Worm (Caenorhabditis elegans) whole organism, L4 larva: ENCODE data around the gene ZK1240.6.

Experiments used
- Y105C5A.15 ChIP-seq: fragments of 200-800 bp; sonication (Bioruptor generic); IDR thresholded peaks from 2 replicates; pipeline ENCODE4 v1.3.6; 2022; ENCODE audit warnings: missing genetic modification characterization, missing compliant biosample characterization
- ceh-82 ChIP-seq: sonication (generic microtip); optimal IDR thresholded peaks from 2 replicates; lab custom pipeline; 2017; ENCODE audit warnings: missing biosample characterization, missing genetic modification characterization
- daf-8 ChIP-seq: fragments of 200-800 bp; sonication (Bioruptor generic); IDR thresholded peaks from 2 replicates; pipeline ENCODE4 v1.3.6; 2022; ENCODE audit warnings: missing genetic modification characterization, missing compliant biosample characterization
- egl-43 ChIP-seq: fragments of 200-800 bp; sonication (Bioruptor generic); IDR thresholded peaks from 2 replicates; pipeline ENCODE4 v1.3.6; 2022; ENCODE audit warnings: missing genetic modification reagents, missing genetic modification characterization, missing compliant biosample characterization
- mes-2 ChIP-seq: sonication (generic microtip); optimal IDR thresholded peaks from 2 replicates; lab custom pipeline; 2016; ENCODE audit warnings: missing genotype, mild to moderate bottlenecking, missing genetic modification characterization, missing compliant biosample characterization; ENCODE audit not compliant: poor library complexity, severe bottlenecking
- snpc-4 ChIP-seq: fragments of 150-350 bp; optimal IDR thresholded peaks from 2 replicates; lab custom pipeline; 2014; ENCODE audit warnings: missing biosample characterization, missing genetic modification characterization
- ztf-11 ChIP-seq: fragments of 150-350 bp; optimal IDR thresholded peaks from 2 replicates; lab custom pipeline; 2014; ENCODE audit warnings: missing biosample characterization, missing genetic modification characterization

DNA sequence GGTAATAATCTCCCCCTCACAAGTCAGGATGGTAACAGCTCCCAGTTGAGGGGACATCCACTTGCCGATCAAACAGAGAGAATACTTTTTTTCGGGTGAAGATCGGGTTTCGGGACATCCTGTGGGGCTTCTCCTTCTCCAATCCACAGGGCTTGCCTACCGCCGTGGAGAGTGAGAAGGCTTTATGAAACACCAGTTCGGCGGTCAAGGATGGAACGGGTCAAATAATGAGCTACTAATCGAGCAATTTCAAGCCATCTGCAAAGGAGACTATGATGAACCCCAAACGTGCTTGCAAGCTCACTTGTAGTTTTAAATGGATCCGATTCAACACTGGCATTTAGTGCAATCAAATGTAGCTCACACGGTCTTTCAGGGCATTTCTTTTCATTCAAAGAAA lies 38.0 kb downstream of the ZK1240.6 start:
- no peak for TF ChIP-seq snpc-4 (tag; lab: Kevin White, UChicago)
- no peak for TF ChIP-seq ztf-11 (tag; lab: Kevin White, UChicago)
- TF ChIP-seq Y105C5A.15 (GFP tag; lab: Robert Waterston, UW), result no peak
- TF ChIP-seq mes-2 (tag; lab: Kevin White, UChicago), result no peak
- no peak for TF ChIP-seq daf-8
- TF ChIP-seq ceh-82 (tag; lab: Kevin White, UChicago), result no peak
- no peak for TF ChIP-seq egl-43 (GFP tag; lab: Robert Waterston, UW)
